Worm (Caenorhabditis elegans): ENCODE data around the gene msa-1.

Gene msa-1

DNA sequence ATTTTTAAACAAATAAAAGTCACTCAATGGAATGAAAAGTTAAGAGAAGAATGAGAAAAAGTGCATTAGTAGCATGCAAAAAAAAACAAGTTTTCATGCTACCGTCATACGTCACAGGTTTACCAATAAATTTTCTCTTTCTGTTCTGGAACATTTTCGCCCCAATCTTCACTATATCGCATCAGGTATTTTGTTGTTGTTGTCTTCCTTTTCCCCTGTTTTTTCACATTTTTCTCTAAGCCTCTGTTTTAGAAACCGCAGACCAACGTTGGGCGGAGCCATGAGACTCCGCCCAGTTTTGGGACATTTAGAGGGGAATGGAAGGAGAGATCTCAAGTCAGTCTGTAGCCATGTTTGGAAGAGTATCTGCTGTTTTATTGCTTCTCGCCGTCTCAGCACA is at the start of gene msa-1:
TSS of gene msa-1 (plus strand) at position 301 of the 400 bp plus-strand sequence.
- TF ChIP-seq pqm-1 (tag; optimal IDR thresholded peaks at IDR 0.05) (no peak), nhr-28 (tag; optimal IDR thresholded peaks at IDR 0.05) (no peak), nhr-77 (tag; optimal IDR thresholded peaks at IDR 0.05) (no peak), egl-5 (tag; optimal IDR thresholded peaks at IDR 0.05) (peak; percentile 2), nhr-11 (tag; optimal IDR thresholded peaks at IDR 0.05) (no peak), ama-1 (optimal IDR thresholded peaks at IDR 0.05) (no peak), sea-2 (GFP tag; optimal IDR thresholded peaks at IDR 0.05) (no peak), aly-2 (tag; optimal IDR thresholded peaks at IDR 0.05) (no peak)

ce11 chrIV:9040393-9040792 is 48.0 kb upstream of the msa-1 start, which contains the start of gene Y73F4A.3:
Y73F4A.3 (minus strand) TSS chrIV:9040493.
- TF ChIP-seq nhr-237 (tag; optimal IDR thresholded peaks at IDR 0.05) (no peak), pha-4 (tag; optimal IDR thresholded peaks at IDR 0.05) (peak; percentile 62)

ce11 chrIV:9043224-9043623 is 45.2 kb upstream of the msa-1 start, which contains the start of gene Y73F4A.2:
Y73F4A.2 (minus strand) TSS chrIV:9043347.
- no peak for TF ChIP-seq nfya-1 (tag; optimal IDR thresholded peaks at IDR 0.05; ENCODE audit: insufficient read depth)
- TF ChIP-seq pha-4 (tag; optimal IDR thresholded peaks at IDR 0.05): peak; percentile 86
- no peak for TF ChIP-seq lin-15B (tag; optimal IDR thresholded peaks at IDR 0.05)
- no peak for TF ChIP-seq ceh-82 (tag; optimal IDR thresholded peaks at IDR 0.05)
- TF ChIP-seq nhr-77 (tag; optimal IDR thresholded peaks at IDR 0.05): no peak

DNA sequence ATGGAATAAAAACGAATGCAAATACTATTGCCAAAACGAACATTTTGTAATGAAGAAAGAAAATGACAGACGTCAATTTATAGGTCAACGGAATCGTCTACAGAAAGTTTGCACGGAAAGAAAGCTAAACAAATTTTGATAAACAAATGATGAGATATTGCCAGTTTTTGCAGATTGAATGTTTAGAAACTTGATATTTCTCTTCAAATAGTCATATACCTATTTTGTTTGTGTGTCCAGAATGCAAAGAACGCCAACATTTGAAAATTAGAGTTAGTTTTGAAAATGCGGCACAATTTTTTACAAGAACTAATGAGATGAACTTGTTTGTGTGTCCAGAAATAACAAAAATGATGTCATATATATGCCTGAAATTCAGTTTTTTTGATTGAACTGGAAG is 43.1 kb upstream of the msa-1 start, which contains the start of gene Y73F4A.1:
TSS of gene Y73F4A.1 (minus strand) at position 101 of the 400 bp plus-strand sequence.
- TF ChIP-seq mdl-1 (tag; optimal IDR thresholded peaks at IDR 0.05) (no peak), ztf-4 (tag; optimal IDR thresholded peaks at IDR 0.05) (no peak), nhr-23 (tag; optimal IDR thresholded peaks at IDR 0.05) (no peak)

ce11 chrIV:9051036-9051435 is 37.4 kb upstream of the msa-1 start:
- TF ChIP-seq fos-1 (tag; optimal IDR thresholded peaks at IDR 0.05) (no peak), zag-1 (tag; optimal IDR thresholded peaks at IDR 0.05) (no peak), snpc-4 (tag; optimal IDR thresholded peaks at IDR 0.05) (no peak), nhr-237 (tag; optimal IDR thresholded peaks at IDR 0.05) (no peak), nhr-25 (tag; optimal IDR thresholded peaks at IDR 0.05) (no peak), ceh-9 (tag; optimal IDR thresholded peaks at IDR 0.05) (no peak), lin-15B (tag; optimal IDR thresholded peaks at IDR 0.05) (no peak), elt-3 (tag; optimal IDR thresholded peaks at IDR 0.05) (no peak), jun-1 (tag; optimal IDR thresholded peaks at IDR 0.05) (no peak), ceh-16 (tag; optimal IDR thresholded peaks at IDR 0.05) (no peak), ztf-11 (tag; optimal IDR thresholded peaks at IDR 0.05) (no peak), ama-1 (optimal IDR thresholded peaks at IDR 0.05) (no peak)

DNA sequence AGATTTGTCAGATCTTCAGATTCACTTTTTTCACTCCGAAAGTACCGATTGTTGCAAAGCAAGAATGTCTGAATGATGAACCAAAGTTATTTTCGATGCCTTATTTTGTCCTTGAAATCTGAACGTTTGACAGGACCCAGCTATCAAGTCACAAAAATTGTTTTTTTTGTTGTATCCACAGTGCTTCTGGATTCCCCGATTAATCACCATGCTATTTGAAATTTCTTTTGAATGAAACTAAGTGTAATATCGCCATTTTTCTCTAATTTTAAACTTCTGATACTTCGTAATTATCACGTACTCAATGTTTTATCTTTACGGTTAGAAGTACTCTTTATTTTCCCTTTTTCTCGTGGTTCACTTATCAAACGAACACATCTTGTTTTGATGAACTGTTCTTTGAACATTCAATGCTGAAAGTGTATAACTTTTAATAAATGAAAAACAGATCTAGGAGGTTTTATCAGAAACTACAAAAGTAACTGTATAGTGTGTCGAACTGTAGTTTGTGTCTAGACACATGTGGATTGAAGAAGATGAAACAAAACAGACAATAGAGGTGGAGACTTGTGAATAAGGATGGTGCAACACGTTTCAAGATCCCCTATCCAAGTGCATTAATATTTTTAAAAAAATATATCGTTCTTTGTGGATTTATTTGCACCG is 36.8 kb upstream of the msa-1 start:
- TF ChIP-seq nhr-76 (tag; optimal IDR thresholded peaks at IDR 0.05): no peak
- no peak for TF ChIP-seq skn-1 (tag; optimal IDR thresholded peaks at IDR 0.05)
- TF ChIP-seq hmg-11 (tag; optimal IDR thresholded peaks at IDR 0.05): no peak
- no peak for TF ChIP-seq ceh-9 (tag; optimal IDR thresholded peaks at IDR 0.05)
- TF ChIP-seq nhr-43 (tag; optimal IDR thresholded peaks at IDR 0.05; ENCODE audit: poor library complexity, severe bottlenecking): peak; percentile 8
- TF ChIP-seq fkh-2 (tag; optimal IDR thresholded peaks at IDR 0.05): no peak
- TF ChIP-seq pqm-1 (tag; optimal IDR thresholded peaks at IDR 0.05): peak; percentile 9

ce11 chrIV:9053403-9053802 is 35.0 kb upstream of the msa-1 start:
- TF ChIP-seq eor-1 (tag; optimal IDR thresholded peaks at IDR 0.05): no peak
- TF ChIP-seq fkh-10 (GFP tag; optimal IDR thresholded peaks at IDR 0.05): peak; percentile 11
- TF ChIP-seq nhr-43 (tag; optimal IDR thresholded peaks at IDR 0.05; ENCODE audit: poor library complexity, severe bottlenecking): no peak
